Worm (Caenorhabditis elegans): ENCODE results near the gene C13E3.1.

- no peak for TF ChIP-seq ets-4 (GFP tag; optimal IDR thresholded peaks at IDR 0.05)
- TF ChIP-seq gei-17 (GFP tag; optimal IDR thresholded peaks at IDR 0.05), result no peak
- TF ChIP-seq pha-4 (tag; optimal IDR thresholded peaks at IDR 0.05), result no peak
- no peak for TF ChIP-seq snpc-1.1 (tag; optimal IDR thresholded peaks at IDR 0.05; ENCODE audit: insufficient read depth)
- TF ChIP-seq lin-54 (GFP tag; optimal IDR thresholded peaks at IDR 0.05), result no peak
- no peak for TF ChIP-seq nhr-27 (tag; optimal IDR thresholded peaks at IDR 0.05)
- TF ChIP-seq dpl-1 (GFP tag; optimal IDR thresholded peaks at IDR 0.05), result no peak
- TF ChIP-seq sea-2 (GFP tag; IDR thresholded peaks at IDR 0.05), result no peak
- no peak for TF ChIP-seq Y95B8A.8 (GFP tag; IDR thresholded peaks at IDR 0.05)
- TF ChIP-seq F10E7.11 (tag; optimal IDR thresholded peaks at IDR 0.05), result no peak
- no peak for TF ChIP-seq madf-8 (GFP tag; conservative IDR thresholded peaks at IDR 0.05)
- TF ChIP-seq lin-26 (GFP tag; IDR thresholded peaks at IDR 0.05), result no peak
Measured at ce11 chrX:8917730-8918129, 24.8 kb downstream of the C13E3.1 start.

Measured in whole organism, young adult.